Fruit fly (Drosophila melanogaster) whole organism, embryonic: ENCODE measurements around the gene ovm.

ENCODE experiments used
- B-H2 ChIP-seq: fragments of 200-800 bp; sonication (Bioruptor generic); optimal IDR thresholded peaks from 2 replicates; lab custom pipeline; 2018; ENCODE audit warnings: missing biosample characterization, mild to moderate bottlenecking, missing genetic modification characterization
- CG10274 ChIP-seq: fragments of 200-800 bp; sonication (Bioruptor generic); optimal IDR thresholded peaks from 3 replicates; lab custom pipeline; 2017; ENCODE audit warnings: missing biosample characterization, mild to moderate bottlenecking, missing genetic modification characterization
- CG10959 ChIP-seq: fragments of 200-800 bp; sonication (Bioruptor generic); IDR thresholded peaks from 2 replicates; pipeline ENCODE4 v1.3.6; 2022; ENCODE audit warnings: missing biosample characterization, missing genetic modification characterization
- CG11504 ChIP-seq: fragments of 200-800 bp; sonication (Bioruptor generic); optimal IDR thresholded peaks from 3 replicates; lab custom pipeline; 2019; ENCODE audit warnings: missing biosample characterization, mild to moderate bottlenecking, missing genetic modification characterization, moderate library complexity
- CG12071 ChIP-seq: fragments of 200-800 bp; sonication (Bioruptor generic); optimal IDR thresholded peaks from 3 replicates; lab custom pipeline; 2018; ENCODE audit warnings: missing biosample characterization, mild to moderate bottlenecking, missing genetic modification characterization
- CG1233 ChIP-seq: fragments of 200-800 bp; sonication (Bioruptor generic); optimal IDR thresholded peaks from 4 replicates; lab custom pipeline; 2018; ENCODE audit warnings: missing biosample characterization, mild to moderate bottlenecking, missing genetic modification characterization
- CG13424 ChIP-seq: fragments of 200-800 bp; sonication (Bioruptor generic); optimal IDR thresholded peaks from 2 replicates; lab custom pipeline; 2019; ENCODE audit warnings: missing biosample characterization, mild to moderate bottlenecking, missing genetic modification characterization, moderate library complexity
- CG13624 ChIP-seq: fragments of 200-800 bp; sonication (Bioruptor generic); optimal IDR thresholded peaks from 2 replicates; lab custom pipeline; 2016; ENCODE audit warnings: missing biosample characterization, missing genetic modification characterization
- CG13775 ChIP-seq: fragments of 200-800 bp; sonication (Bioruptor generic); optimal IDR thresholded peaks from 3 replicates; lab custom pipeline; 2017; ENCODE audit warnings: missing biosample characterization, mild to moderate bottlenecking, missing genetic modification characterization
- CG14667 ChIP-seq: fragments of 200-800 bp; sonication (Bioruptor generic); IDR thresholded peaks from 2 replicates; pipeline ENCODE4 v1.3.6; 2022; ENCODE audit warnings: missing biosample characterization, missing genetic modification characterization
- CG14860 ChIP-seq: fragments of 200-800 bp; sonication (Bioruptor generic); IDR thresholded peaks from 3 replicates; pipeline ENCODE4 v1.3.6; 2022; ENCODE audit warnings: missing biosample characterization, missing genetic modification characterization; ENCODE audit not compliant: partially characterized antibody
- CG14965 ChIP-seq: fragments of 200-800 bp; sonication (Bioruptor generic); optimal IDR thresholded peaks from 2 replicates; lab custom pipeline; 2016; ENCODE audit warnings: missing biosample characterization, missing genetic modification characterization, borderline replicate concordance
- CG18262 ChIP-seq: fragments of 200-800 bp; optimal IDR thresholded peaks from 3 replicates; lab custom pipeline; 2019; ENCODE audit warnings: missing biosample characterization, mild to moderate bottlenecking, missing genetic modification characterization, moderate library complexity
- CG18599 ChIP-seq: fragments of 200-800 bp; sonication (Bioruptor generic); optimal IDR thresholded peaks from 3 replicates; lab custom pipeline; 2017; ENCODE audit warnings: missing biosample characterization, missing genetic modification characterization, mild to moderate bottlenecking, moderate library complexity, missing genetic modification reagents
- CG2875 ChIP-seq: fragments of 200-800 bp; sonication (Bioruptor generic); optimal IDR thresholded peaks from 2 replicates; lab custom pipeline; 2017; ENCODE audit warnings: missing biosample characterization, mild to moderate bottlenecking, missing genetic modification characterization, missing genetic modification reagents
- CG6765 ChIP-seq: fragments of 200-800 bp; sonication (Bioruptor generic); optimal IDR thresholded peaks from 3 replicates; lab custom pipeline; 2017; ENCODE audit warnings: missing biosample characterization, mild to moderate bottlenecking, missing genetic modification characterization
- CG6854 ChIP-seq: fragments of 200-800 bp; sonication (Bioruptor generic); optimal IDR thresholded peaks from 3 replicates; lab custom pipeline; 2017; ENCODE audit warnings: missing biosample characterization, mild to moderate bottlenecking, missing genetic modification characterization
- CG9876 ChIP-seq: fragments of 200-800 bp; sonication (Bioruptor generic); optimal IDR thresholded peaks from 2 replicates; lab custom pipeline; 2016; ENCODE audit warnings: missing biosample characterization, missing genetic modification characterization
- Dp ChIP-seq: fragments of 200-800 bp; sonication (Bioruptor generic); optimal IDR thresholded peaks from 2 replicates; lab custom pipeline; 2018; ENCODE audit warnings: missing biosample characterization, mild to moderate bottlenecking, missing genetic modification characterization, moderate library complexity
- Eip74EF ChIP-seq, 2 experiments: fragments of 200-800 bp in 1 of 2; fragments of >200 bp in 1 of 2; sonication (Bioruptor generic) in 1 of 2; optimal IDR thresholded peaks; 2 replicates each; lab custom pipeline; 2017 to 2019; ENCODE audit warnings: missing biosample characterization in 2 of 2, missing genetic modification characterization in 2 of 2, mild to moderate bottlenecking in 1 of 2, moderate library complexity in 1 of 2
- Ets65A ChIP-seq: fragments of 200-800 bp; sonication (Bioruptor generic); peaks from one replicate; lab custom pipeline; 2016; ENCODE audit warnings: missing biosample characterization, missing genetic modification characterization
- Hmr ChIP-seq: fragments of 200-800 bp; sonication (Bioruptor generic); optimal IDR thresholded peaks from 3 replicates; lab custom pipeline; 2017; ENCODE audit warnings: mild to moderate bottlenecking, missing biosample characterization, missing genetic modification reagents, missing genetic modification characterization
- Lpt ChIP-seq: fragments of >200 bp; optimal IDR thresholded peaks from 2 replicates; lab custom pipeline; 2018; ENCODE audit warnings: missing biosample characterization, missing genetic modification characterization
- Nf-YC ChIP-seq: fragments of 200-800 bp; optimal IDR thresholded peaks from 3 replicates; lab custom pipeline; 2019; ENCODE audit warnings: missing biosample characterization, mild to moderate bottlenecking, missing genetic modification characterization, moderate library complexity
- PHDP ChIP-seq: fragments of 200-800 bp; sonication (Bioruptor generic); optimal IDR thresholded peaks from 3 replicates; lab custom pipeline; 2018; ENCODE audit warnings: missing biosample characterization, mild to moderate bottlenecking, missing genetic modification characterization, moderate library complexity
- ato ChIP-seq: fragments of 200-800 bp; sonication (Bioruptor generic); IDR thresholded peaks from 2 replicates; pipeline ENCODE4 v1.3.6; 2022; ENCODE audit warnings: missing biosample characterization, missing genetic modification characterization; ENCODE audit not compliant: partially characterized antibody
- bowl ChIP-seq: fragments of 200-800 bp; sonication (Bioruptor generic); IDR thresholded peaks from 2 replicates; pipeline ENCODE4 v1.3.6; 2022; ENCODE audit warnings: missing biosample characterization, missing genetic modification characterization
- cato ChIP-seq: fragments of 200-800 bp; sonication (Bioruptor generic); optimal IDR thresholded peaks from 2 replicates; lab custom pipeline; 2016; ENCODE audit warnings: missing biosample characterization, missing genetic modification characterization, borderline replicate concordance
- chinmo ChIP-seq: fragments of 200-800 bp; sonication (Bioruptor generic); IDR thresholded peaks from 4 replicates; pipeline ENCODE4 v1.3.6; 2022; ENCODE audit warnings: missing biosample characterization, missing genetic modification characterization; ENCODE audit not compliant: partially characterized antibody
- crc ChIP-seq: fragments of 200-800 bp; sonication (Bioruptor generic); optimal IDR thresholded peaks from 2 replicates; lab custom pipeline; 2016; ENCODE audit warnings: missing biosample characterization, missing genetic modification characterization
- esg ChIP-seq: fragments of 200-800 bp; sonication (Bioruptor generic); conservative IDR thresholded peaks from 2 replicates; pipeline ENCODE4 v1.3.6; 2022; ENCODE audit warnings: missing biosample characterization, missing genetic modification characterization
- fd96Cb ChIP-seq: fragments of 200-800 bp; sonication (Bioruptor generic); optimal IDR thresholded peaks from 2 replicates; lab custom pipeline; 2018; ENCODE audit warnings: missing biosample characterization, mild to moderate bottlenecking, missing genetic modification characterization, moderate library complexity
- fru ChIP-seq: fragments of >200 bp; optimal IDR thresholded peaks from 2 replicates; lab custom pipeline; 2017
- fu2 ChIP-seq: fragments of 200-800 bp; sonication (Bioruptor generic); optimal IDR thresholded peaks from 2 replicates; lab custom pipeline; 2016; ENCODE audit warnings: missing biosample characterization, missing genetic modification characterization
- gt ChIP-seq: fragments of 200-800 bp; sonication (Bioruptor generic); IDR thresholded peaks from 2 replicates; pipeline ENCODE4 v1.3.6; 2022; ENCODE audit warnings: missing biosample characterization, missing genetic modification characterization
- kay ChIP-seq: fragments of 200-800 bp; sonication (Bioruptor generic); optimal IDR thresholded peaks from 2 replicates; lab custom pipeline; 2016; ENCODE audit warnings: missing biosample characterization, missing genetic modification characterization
- lbe ChIP-seq: fragments of 200-800 bp; sonication (Bioruptor generic); optimal IDR thresholded peaks from 2 replicates; lab custom pipeline; 2016; ENCODE audit warnings: missing biosample characterization, mild to moderate bottlenecking, missing genetic modification characterization
- nerfin-1 ChIP-seq: fragments of 200-800 bp; sonication (Bioruptor generic); optimal IDR thresholded peaks from 3 replicates; lab custom pipeline; 2019; ENCODE audit warnings: missing biosample characterization, mild to moderate bottlenecking, missing genetic modification characterization, moderate library complexity
- odd ChIP-seq: fragments of 200-800 bp; sonication (Bioruptor generic); optimal IDR thresholded peaks from 2 replicates; lab custom pipeline; 2017; ENCODE audit warnings: missing biosample characterization, mild to moderate bottlenecking, missing genetic modification characterization
- pfk ChIP-seq: fragments of 200-800 bp; sonication (Bioruptor generic); optimal IDR thresholded peaks from 2 replicates; lab custom pipeline; 2018; ENCODE audit warnings: missing biosample characterization, mild to moderate bottlenecking, missing genetic modification characterization, moderate library complexity
- pnt ChIP-seq: fragments of 200-800 bp; sonication (Bioruptor generic); optimal IDR thresholded peaks from 3 replicates; lab custom pipeline; 2016; ENCODE audit warnings: missing biosample characterization, missing genetic modification characterization
- rib ChIP-seq: fragments of 200-800 bp; sonication (Bioruptor generic); IDR thresholded peaks from 2 replicates; pipeline ENCODE4 v1.3.6; 2022; ENCODE audit warnings: missing biosample characterization, missing genetic modification characterization
- schlank ChIP-seq: fragments of 200-800 bp; sonication (Bioruptor generic); optimal IDR thresholded peaks from 2 replicates; lab custom pipeline; 2018; ENCODE audit warnings: missing biosample characterization, mild to moderate bottlenecking, missing genetic modification characterization
- sens ChIP-seq: fragments of 200-800 bp; sonication (Bioruptor generic); peaks from one replicate; lab custom pipeline; 2016; ENCODE audit warnings: missing biosample characterization, missing genetic modification characterization
- tgo ChIP-seq: fragments of 200-800 bp; sonication (Bioruptor generic); IDR thresholded peaks from 3 replicates; pipeline ENCODE4 v1.3.6; 2022; ENCODE audit warnings: missing biosample characterization, missing genetic modification characterization
- unc-4 ChIP-seq: fragments of 200-800 bp; sonication (Bioruptor generic); IDR thresholded peaks from 2 replicates; pipeline ENCODE4 v1.3.6; 2022; ENCODE audit warnings: missing biosample characterization, missing genetic modification characterization; ENCODE audit not compliant: partially characterized antibody
- unpg ChIP-seq: fragments of 200-800 bp; sonication (Bioruptor generic); optimal IDR thresholded peaks from 3 replicates; lab custom pipeline; 2018; ENCODE audit warnings: missing biosample characterization, mild to moderate bottlenecking, missing genetic modification characterization, moderate library complexity
- zen ChIP-seq: fragments of 200-800 bp; sonication (Bioruptor generic); optimal IDR thresholded peaks from 3 replicates; lab custom pipeline; 2018; ENCODE audit warnings: missing biosample characterization, mild to moderate bottlenecking, missing genetic modification characterization, moderate library complexity

The ovm gene

dm6 chr2L:128977-129941 lies 11.5 kb downstream of the ovm start (continued):
- TF ChIP-seq CG12071 (GFP tag; lab: Kevin White, UChicago) (peak; percentile 60), Hmr (GFP tag; lab: Kevin White, UChicago) (peak; percentile 57), lbe (GFP tag; lab: Kevin White, UChicago) (peak; percentile 59), sens (GFP tag; lab: Kevin White, UChicago) (peak; percentile 78), ato (GFP tag; lab: Robert Waterston, UW) (peak; percentile 25; the same call in 1 of the 2 replicates), gt (GFP tag; lab: Robert Waterston, UW) (no peak), CG6765 (GFP tag; lab: Kevin White, UChicago) (peak; percentile 47), B-H2 (peak; percentile 65), rib (GFP tag; lab: Robert Waterston, UW) (peak; percentile 64; the same call in 1 of the 2 replicates), pfk (GFP tag; lab: Kevin White, UChicago) (peak; percentile 57), CG18262 (tag; lab: Kevin White, UChicago) (peak; percentile 29), kay (peak; percentile 36), CG14667 (GFP tag; lab: Robert Waterston, UW) (no peak), CG13624 (no peak), CG9876 (GFP tag; lab: Kevin White, UChicago) (no peak), CG18599 (GFP tag; lab: Kevin White, UChicago) (peak; percentile 74), bowl (peak; percentile 57; the same call in 1 of the 2 replicates), unpg (peak; percentile 11), Lpt (GFP tag; lab: Kevin White, UChicago) (no peak), Eip74EF (GFP tag; optimal IDR thresholded peaks at IDR 0.05; lab: Kevin White, UChicago) (peak in 1 of 2 experiments; percentile 35), chinmo (GFP tag; lab: Robert Waterston, UW) (peak; percentile 95), CG6854 (GFP tag; lab: Kevin White, UChicago) (peak; percentile 31), CG10274 (GFP tag; lab: Kevin White, UChicago) (no peak), odd (GFP tag; lab: Kevin White, UChicago) (peak; percentile 21), CG10959 (GFP tag; lab: Robert Waterston, UW) (no peak), CG13775 (GFP tag; lab: Kevin White, UChicago) (no peak), CG14860 (peak; percentile 33; the same call in 1 of the 3 replicates), fu2 (no peak), zen (tag; lab: Kevin White, UChicago) (no peak), CG2875 (GFP tag; lab: Kevin White, UChicago) (peak; percentile 38), pnt (GFP tag; lab: Kevin White, UChicago) (no peak), Nf-YC (tag; lab: Kevin White, UChicago) (peak; percentile 74), fd96Cb (tag; lab: Kevin White, UChicago) (no peak), crc (GFP tag; lab: Kevin White, UChicago) (no peak), tgo (GFP tag; lab: Robert Waterston, UW) (no peak), unc-4 (GFP tag; lab: Robert Waterston, UW) (peak; percentile 45; the same call in 1 of the 2 replicates), cato (GFP tag; lab: Kevin White, UChicago) (no peak), CG13424 (tag; lab: Kevin White, UChicago) (peak; percentile 1), CG1233 (GFP tag; lab: Kevin White, UChicago) (no peak), schlank (tag; lab: Kevin White, UChicago) (no peak), esg (GFP tag; lab: Robert Waterston, UW) (no peak), Dp (GFP tag; lab: Kevin White, UChicago) (no peak), fru (no peak), nerfin-1 (tag; lab: Kevin White, UChicago) (peak; percentile 67), Ets65A (GFP tag; lab: Kevin White, UChicago) (no peak), PHDP (tag; lab: Kevin White, UChicago) (peak; percentile 31), CG11504 (tag; lab: Kevin White, UChicago) (no peak), CG14965 (GFP tag; lab: Kevin White, UChicago) (no peak)
